Comparison of ENCODE assay signal across 2 fruit fly cellular contexts in genomic region chr2L:1118880-1119809, dm6.
TF ChIP-seq lines count a peak whose summit lies in the region.

No protein-coding gene starts in this region.

TF ChIP-seq in whole organism, embryonic, 481 proteins besides CTCF, POLR2A, EP300 and RAD21 (continued from another document and continues in another):
- TF ChIP-seq croc (GFP tag; conservative IDR thresholded peaks at IDR 0.05; lab: Robert Waterston, UW): peak; percentile 37; the same call in 1 of the 3 replicates
- TF ChIP-seq CG14667 (GFP tag; IDR thresholded peaks at IDR 0.05; lab: Robert Waterston, UW): no peak; the same call in 1 of the 2 replicates
- TF ChIP-seq rib (GFP tag; IDR thresholded peaks at IDR 0.05; lab: Robert Waterston, UW): peak; percentile 96; the same call in 1 of the 2 replicates
- no peak for TF ChIP-seq NC2β (GFP tag; optimal IDR thresholded peaks at IDR 0.05; lab: Kevin White, UChicago)
- TF ChIP-seq CG10267 (tag; optimal IDR thresholded peaks at IDR 0.05; lab: Kevin White, UChicago): peak; percentile 29
- no peak for TF ChIP-seq Spps (tag; optimal IDR thresholded peaks at IDR 0.05; lab: Kevin White, UChicago)
- peak; percentile 84 for TF ChIP-seq gem (tag; optimal IDR thresholded peaks at IDR 0.05; lab: Kevin White, UChicago)
- peak; percentile 78 for TF ChIP-seq org-1 (GFP tag; optimal IDR thresholded peaks at IDR 0.05; lab: Kevin White, UChicago)
- TF ChIP-seq Scr (GFP tag; IDR thresholded peaks at IDR 0.05; lab: Robert Waterston, UW; ENCODE audit: partially characterized antibody): no peak
- peak; percentile 71 for TF ChIP-seq Sox102F (GFP tag; optimal IDR thresholded peaks at IDR 0.05; lab: Kevin White, UChicago)
- TF ChIP-seq CG1024 (GFP tag; IDR thresholded peaks at IDR 0.05; lab: Robert Waterston, UW): peak; percentile 25; the same call in 1 of the 2 replicates
- peak; percentile 58 for TF ChIP-seq scrt (GFP tag; optimal IDR thresholded peaks at IDR 0.05; lab: Kevin White, UChicago)
- TF ChIP-seq Dp (GFP tag; optimal IDR thresholded peaks at IDR 0.05; lab: Kevin White, UChicago): no peak
- peak; percentile 50 for TF ChIP-seq Rx (GFP tag; IDR thresholded peaks at IDR 0.05; lab: Robert Waterston, UW)
- peak; percentile 76 for TF ChIP-seq Bteb2 (GFP tag; optimal IDR thresholded peaks at IDR 0.05; lab: Kevin White, UChicago)
- no peak for TF ChIP-seq CG17186 (GFP tag; optimal IDR thresholded peaks at IDR 0.05; lab: Kevin White, UChicago)
- TF ChIP-seq her (GFP tag; optimal IDR thresholded peaks at IDR 0.05; lab: Kevin White, UChicago): peak; percentile 19
- peak; percentile 40; the same call in 1 of the 3 replicates for TF ChIP-seq Opbp (GFP tag; IDR thresholded peaks at IDR 0.05; lab: Robert Waterston, UW; ENCODE audit: partially characterized antibody)
- TF ChIP-seq CG14860 (GFP tag; IDR thresholded peaks at IDR 0.05; lab: Robert Waterston, UW; ENCODE audit: partially characterized antibody): no peak
- TF ChIP-seq B-H2 (GFP tag; optimal IDR thresholded peaks at IDR 0.05; lab: Kevin White, UChicago): peak; percentile 10
- TF ChIP-seq CG11085 (GFP tag; IDR thresholded peaks at IDR 0.05; lab: Robert Waterston, UW): peak; percentile 67
- no peak for TF ChIP-seq unc-4 (GFP tag; IDR thresholded peaks at IDR 0.05; lab: Robert Waterston, UW; ENCODE audit: partially characterized antibody)
- TF ChIP-seq ems (GFP tag; optimal IDR thresholded peaks at IDR 0.05; lab: Kevin White, UChicago): peak; percentile 59
- no peak for TF ChIP-seq emc (GFP tag; optimal IDR thresholded peaks at IDR 0.05; lab: Kevin White, UChicago)
- peak; percentile 7 for TF ChIP-seq psq (GFP tag; optimal IDR thresholded peaks at IDR 0.05; lab: Kevin White, UChicago)
- peak; percentile 64; the same call in 1 of the 2 replicates for TF ChIP-seq seq (GFP tag; IDR thresholded peaks at IDR 0.05; lab: Robert Waterston, UW)
- TF ChIP-seq CG1792 (GFP tag; optimal IDR thresholded peaks at IDR 0.05; lab: Kevin White, UChicago): peak; percentile 9
- TF ChIP-seq ranshi (GFP tag; IDR thresholded peaks at IDR 0.05; lab: Robert Waterston, UW): peak; percentile 79
- peak; percentile 44; the same call in 1 of the 2 replicates for TF ChIP-seq MBD-R2 (GFP tag; IDR thresholded peaks at IDR 0.05; lab: Robert Waterston, UW)
- TF ChIP-seq chm (GFP tag; IDR thresholded peaks at IDR 0.05; lab: Robert Waterston, UW): peak; percentile 59; the same call in 1 of the 2 replicates
- peak; percentile 63 for TF ChIP-seq vfl (GFP tag; optimal IDR thresholded peaks at IDR 0.05; lab: Kevin White, UChicago)
- TF ChIP-seq HLH3B (GFP tag; IDR thresholded peaks at IDR 0.05; lab: Robert Waterston, UW): peak; percentile 69
- peak; percentile 77 for TF ChIP-seq mam (GFP tag; optimal IDR thresholded peaks at IDR 0.05; lab: Kevin White, UChicago)
- peak; percentile 55 to 78 for TF ChIP-seq dpn (GFP tag; optimal IDR thresholded peaks at IDR 0.05; lab: Kevin White, UChicago)
- TF ChIP-seq dmrt99B (tag; optimal IDR thresholded peaks at IDR 0.05; lab: Kevin White, UChicago): peak; percentile 70
- no peak for TF ChIP-seq CG11398 (GFP tag; optimal IDR thresholded peaks at IDR 0.05; lab: Kevin White, UChicago)
- TF ChIP-seq Nf-YB (GFP tag; optimal IDR thresholded peaks at IDR 0.05; lab: Kevin White, UChicago): peak; percentile 33
- TF ChIP-seq Dll (GFP tag; IDR thresholded peaks at IDR 0.05; lab: Robert Waterston, UW; ENCODE audit: partially characterized antibody): no peak
- TF ChIP-seq Drgx (GFP tag; IDR thresholded peaks at IDR 0.05; lab: Robert Waterston, UW): peak; percentile 82
- no peak for TF ChIP-seq gfzf (GFP tag; optimal IDR thresholded peaks at IDR 0.05; lab: Kevin White, UChicago)
- peak; percentile 75; the same call in 2 of the 3 replicates for TF ChIP-seq Dbx (GFP tag; IDR thresholded peaks at IDR 0.05; lab: Robert Waterston, UW)
- peak; percentile 82 for TF ChIP-seq wdn (GFP tag; IDR thresholded peaks at IDR 0.05; lab: Robert Waterston, UW)
- TF ChIP-seq CG31365 (tag; optimal IDR thresholded peaks at IDR 0.05; lab: Kevin White, UChicago): no peak
- peak; percentile 37; the same call in 2 of the 3 replicates for TF ChIP-seq HLH4C (GFP tag; IDR thresholded peaks at IDR 0.05; lab: Robert Waterston, UW; ENCODE audit: partially characterized antibody)
- peak; percentile 72 for TF ChIP-seq CG10209 (GFP tag; optimal IDR thresholded peaks at IDR 0.05; lab: Kevin White, UChicago)
- TF ChIP-seq Hr3 (GFP tag; optimal IDR thresholded peaks at IDR 0.05; lab: Kevin White, UChicago): peak; percentile 59
- TF ChIP-seq ara (GFP tag; IDR thresholded peaks at IDR 0.05; lab: Robert Waterston, UW): peak; percentile 36; the same call in 1 of the 2 replicates
- TF ChIP-seq CG6683 (GFP tag; optimal IDR thresholded peaks at IDR 0.05; lab: Kevin White, UChicago): peak; percentile 38
- no peak for TF ChIP-seq CG11723 (GFP tag; optimal IDR thresholded peaks at IDR 0.05; lab: Kevin White, UChicago)
- peak; percentile 1 for TF ChIP-seq ERR (GFP tag; optimal IDR thresholded peaks at IDR 0.05; lab: Kevin White, UChicago)
- TF ChIP-seq Sin3A (optimal IDR thresholded peaks at IDR 0.05; lab: Kevin White, UChicago): no peak
- no peak for TF ChIP-seq Stat92E (GFP tag; optimal IDR thresholded peaks at IDR 0.05; lab: Kevin White, UChicago)
- peak; percentile 59 for TF ChIP-seq CG13424 (tag; optimal IDR thresholded peaks at IDR 0.05; lab: Kevin White, UChicago)
- TF ChIP-seq CG7271 (tag; optimal IDR thresholded peaks at IDR 0.05; lab: Kevin White, UChicago): no peak
- TF ChIP-seq CG6813 (GFP tag; optimal IDR thresholded peaks at IDR 0.05; lab: Kevin White, UChicago): peak; percentile 12
- TF ChIP-seq CG10366 (GFP tag; IDR thresholded peaks at IDR 0.05; lab: Robert Waterston, UW): peak; percentile 76
- peak; percentile 70 for TF ChIP-seq caup (GFP tag; optimal IDR thresholded peaks at IDR 0.05; lab: Kevin White, UChicago; ENCODE audit: severe bottlenecking)
- TF ChIP-seq so (GFP tag; IDR thresholded peaks at IDR 0.05; lab: Robert Waterston, UW): peak; percentile 71
- no peak for TF ChIP-seq Lhr (GFP tag; optimal IDR thresholded peaks at IDR 0.05; lab: Kevin White, UChicago)
- peak; percentile 75 for TF ChIP-seq E2f1 (GFP tag; IDR thresholded peaks at IDR 0.05; lab: Robert Waterston, UW)
- peak; percentile 44 for TF ChIP-seq CG5245 (GFP tag; optimal IDR thresholded peaks at IDR 0.05; lab: Kevin White, UChicago)
- TF ChIP-seq Xbp1 (GFP tag; optimal IDR thresholded peaks at IDR 0.05; lab: Kevin White, UChicago): peak; percentile 71
- TF ChIP-seq Awh (GFP tag; IDR thresholded peaks at IDR 0.05; lab: Robert Waterston, UW): peak; percentile 36; the same call in 1 of the 2 replicates

TF ChIP-seq in whole organism, prepupa, 60 proteins besides CTCF, POLR2A, EP300 and RAD21 (continued from another document):
- TF ChIP-seq dac (GFP tag; optimal IDR thresholded peaks at IDR 0.05; lab: Kevin White, UChicago) (peak; percentile 47), Blimp-1 (GFP tag; optimal IDR thresholded peaks at IDR 0.05; lab: Kevin White, UChicago) (peak; percentile 2), svp (GFP tag; lab: Kevin White, UChicago) (peak; percentile 96), Ets96B (tag; optimal IDR thresholded peaks at IDR 0.05; lab: Kevin White, UChicago) (peak; percentile 55), CG4318 (GFP tag; optimal IDR thresholded peaks at IDR 0.05; lab: Kevin White, UChicago) (peak; percentile 31), Sox102F (GFP tag; optimal IDR thresholded peaks at IDR 0.05; lab: Kevin White, UChicago) (peak; percentile 82), CG9139 (GFP tag; optimal IDR thresholded peaks at IDR 0.05; lab: Kevin White, UChicago) (peak; percentile 9), fd85E (GFP tag; optimal IDR thresholded peaks at IDR 0.05; lab: Kevin White, UChicago) (peak; percentile 24), topi (GFP tag; optimal IDR thresholded peaks at IDR 0.05; lab: Kevin White, UChicago) (peak; percentile 81)
